Fruit fly (Drosophila melanogaster) whole organism, embryonic: ENCODE measurements around the gene BORCS6.

Source experiments
- Abd-B ChIP-seq: fragments of 200-800 bp; sonication (Bioruptor generic); optimal IDR thresholded peaks from 2 replicates; lab custom pipeline; 2018; ENCODE audit warnings: missing biosample characterization, mild to moderate bottlenecking, missing genetic modification characterization, moderate library complexity
- Awh ChIP-seq: fragments of 200-800 bp; sonication (Bioruptor generic); IDR thresholded peaks from 2 replicates; pipeline ENCODE4, ENCODE4 v1.3.6; 2022; ENCODE audit warnings: missing biosample characterization, missing genetic modification characterization
- BtbVII ChIP-seq: fragments of 200-800 bp; sonication (Bioruptor generic); optimal IDR thresholded peaks from 3 replicates; lab custom pipeline; 2017; ENCODE audit warnings: missing biosample characterization, mild to moderate bottlenecking, missing genetic modification characterization
- Bteb2 ChIP-seq: fragments of 200-800 bp; sonication (Bioruptor generic); optimal IDR thresholded peaks from 2 replicates; lab custom pipeline; 2016; ENCODE audit warnings: missing biosample characterization, missing genetic modification characterization
- CG10366 ChIP-seq: fragments of 200-800 bp; sonication (Bioruptor generic); IDR thresholded peaks from 2 replicates; pipeline ENCODE4 v1.3.6; 2022; ENCODE audit warnings: missing biosample characterization, missing genetic modification characterization
- CG10654 ChIP-seq: fragments of 200-800 bp; sonication (Bioruptor generic); optimal IDR thresholded peaks from 2 replicates; lab custom pipeline; 2016; ENCODE audit warnings: missing biosample characterization, missing genetic modification characterization
- CG11456 ChIP-seq: fragments of 200-800 bp; sonication (Bioruptor generic); IDR thresholded peaks from 3 replicates; pipeline ENCODE4 v1.3.6; 2022; ENCODE audit warnings: missing biosample characterization, missing genetic modification characterization
- CG14441 ChIP-seq: fragments of 200-800 bp; sonication (Bioruptor generic); IDR thresholded peaks from 2 replicates; pipeline ENCODE4 v1.3.6; 2022; ENCODE audit warnings: missing biosample characterization, missing genetic modification characterization
- CG15269 ChIP-seq: fragments of 200-800 bp; sonication (Bioruptor generic); optimal IDR thresholded peaks from 2 replicates; lab custom pipeline; 2018; ENCODE audit warnings: missing biosample characterization, mild to moderate bottlenecking, missing genetic modification characterization, moderate library complexity
- CG17385 ChIP-seq: fragments of 200-800 bp; sonication (Bioruptor generic); optimal IDR thresholded peaks from 3 replicates; lab custom pipeline; 2018; ENCODE audit warnings: missing biosample characterization, mild to moderate bottlenecking, missing genetic modification characterization
- CG2120 ChIP-seq: fragments of 200-800 bp; sonication (Bioruptor generic); optimal IDR thresholded peaks from 3 replicates; lab custom pipeline; 2016; ENCODE audit warnings: missing biosample characterization, missing genetic modification characterization
- CG32772 ChIP-seq: fragments of 200-800 bp; sonication (Bioruptor generic); IDR thresholded peaks from 2 replicates; pipeline ENCODE4 v1.3.6; 2022; ENCODE audit warnings: missing biosample characterization, missing genetic modification characterization
- CG3281 ChIP-seq: fragments of 200-800 bp; sonication (Bioruptor generic); optimal IDR thresholded peaks from 3 replicates; lab custom pipeline; 2017; ENCODE audit warnings: missing biosample characterization, mild to moderate bottlenecking, missing genetic modification characterization
- CG6765 ChIP-seq: fragments of 200-800 bp; sonication (Bioruptor generic); optimal IDR thresholded peaks from 3 replicates; lab custom pipeline; 2017; ENCODE audit warnings: missing biosample characterization, mild to moderate bottlenecking, missing genetic modification characterization
- CG6791 ChIP-seq: fragments of 200-800 bp; sonication (Bioruptor generic); IDR thresholded peaks from 3 replicates; pipeline ENCODE4 v1.3.6; 2022; ENCODE audit warnings: missing biosample characterization, missing genetic modification characterization; ENCODE audit not compliant: partially characterized antibody
- CG7786 ChIP-seq: fragments of 200-800 bp; sonication (Bioruptor generic); optimal IDR thresholded peaks from 2 replicates; lab custom pipeline; 2016; ENCODE audit warnings: missing biosample characterization, missing genetic modification characterization
- CG8359 ChIP-seq: fragments of 200-800 bp; sonication (Bioruptor generic); optimal IDR thresholded peaks from 2 replicates; lab custom pipeline; 2017; ENCODE audit warnings: missing biosample characterization, mild to moderate bottlenecking, missing genetic modification characterization, borderline replicate concordance
- CG8478 ChIP-seq: fragments of >200 bp; optimal IDR thresholded peaks from 2 replicates; lab custom pipeline; 2018
- CG8944 ChIP-seq: fragments of 200-800 bp; sonication (Bioruptor generic); optimal IDR thresholded peaks from 3 replicates; lab custom pipeline; 2016; ENCODE audit warnings: missing biosample characterization, missing genetic modification characterization
- CG9876 ChIP-seq: fragments of 200-800 bp; sonication (Bioruptor generic); optimal IDR thresholded peaks from 2 replicates; lab custom pipeline; 2016; ENCODE audit warnings: missing biosample characterization, missing genetic modification characterization
- CrebB ChIP-seq: fragments of 200-800 bp; sonication (Bioruptor generic); optimal IDR thresholded peaks from 3 replicates; lab custom pipeline; 2018; ENCODE audit warnings: missing biosample characterization, mild to moderate bottlenecking, missing genetic modification characterization
- Doc3 ChIP-seq: fragments of 200-800 bp; sonication (Bioruptor generic); IDR thresholded peaks from 3 replicates; pipeline ENCODE4 v1.3.6; 2022; ENCODE audit warnings: missing biosample characterization, missing genetic modification characterization; ENCODE audit not compliant: partially characterized antibody
- HHEX ChIP-seq: fragments of 200-800 bp; sonication (Bioruptor generic); optimal IDR thresholded peaks from 3 replicates; lab custom pipeline; 2017; ENCODE audit warnings: missing biosample characterization, mild to moderate bottlenecking, missing genetic modification characterization, missing genetic modification reagents
- Mes4 ChIP-seq: fragments of 200-800 bp; sonication (Bioruptor generic); optimal IDR thresholded peaks from 2 replicates; lab custom pipeline; 2016; ENCODE audit warnings: missing biosample characterization, missing genetic modification characterization
- Myb ChIP-seq: fragments of 200-800 bp; sonication (Bioruptor generic); optimal IDR thresholded peaks from 2 replicates; lab custom pipeline; 2016; ENCODE audit warnings: missing biosample characterization, missing genetic modification characterization
- Sin3A ChIP-seq: fragments of >200 bp; optimal IDR thresholded peaks from 2 replicates; lab custom pipeline; 2018
- Spps ChIP-seq: fragments of 200-800 bp; sonication (Bioruptor generic); optimal IDR thresholded peaks from 2 replicates; lab custom pipeline; 2018; ENCODE audit warnings: missing biosample characterization, mild to moderate bottlenecking, missing genetic modification characterization
- Sry-β ChIP-seq: fragments of 200-800 bp; sonication (Bioruptor generic); optimal IDR thresholded peaks from 2 replicates; lab custom pipeline; 2018; ENCODE audit warnings: missing biosample characterization, mild to moderate bottlenecking, missing genetic modification characterization, moderate library complexity
- Sry-δ ChIP-seq: fragments of 200-800 bp; sonication (Bioruptor generic); optimal IDR thresholded peaks from 2 replicates; lab custom pipeline; 2016; ENCODE audit warnings: missing biosample characterization, missing genetic modification characterization
- ash1 ChIP-seq: fragments of 200-800 bp; sonication (Bioruptor generic); optimal IDR thresholded peaks from 2 replicates; lab custom pipeline; 2018; ENCODE audit warnings: missing biosample characterization, mild to moderate bottlenecking, missing genetic modification characterization
- cato ChIP-seq: fragments of 200-800 bp; sonication (Bioruptor generic); optimal IDR thresholded peaks from 2 replicates; lab custom pipeline; 2016; ENCODE audit warnings: missing biosample characterization, missing genetic modification characterization, borderline replicate concordance
- ci ChIP-seq: fragments of 200-800 bp; sonication (Bioruptor generic); IDR thresholded peaks from 3 replicates; pipeline ENCODE4 v1.3.6; 2022; ENCODE audit warnings: missing biosample characterization, missing genetic modification characterization
- cwo ChIP-seq: fragments of 200-800 bp; sonication (Bioruptor generic); optimal IDR thresholded peaks from 3 replicates; lab custom pipeline; 2017; ENCODE audit warnings: missing biosample characterization, missing genetic modification characterization, mild to moderate bottlenecking, moderate library complexity, missing genetic modification reagents
- dysf ChIP-seq: fragments of 200-800 bp; sonication (Bioruptor generic); IDR thresholded peaks from 3 replicates; pipeline ENCODE4 v1.3.6; 2022; ENCODE audit warnings: missing biosample characterization, missing genetic modification characterization
- eyg ChIP-seq: fragments of 200-800 bp; sonication (Bioruptor generic); optimal IDR thresholded peaks from 3 replicates; lab custom pipeline; 2016; ENCODE audit warnings: missing biosample characterization, missing genetic modification characterization
- gem ChIP-seq: fragments of 200-800 bp; sonication (Bioruptor generic); optimal IDR thresholded peaks from 2 replicates; lab custom pipeline; 2019; ENCODE audit warnings: missing biosample characterization, mild to moderate bottlenecking, missing genetic modification characterization, moderate library complexity
- gsb-n ChIP-seq: fragments of 200-800 bp; sonication (Bioruptor generic); optimal IDR thresholded peaks from 3 replicates; lab custom pipeline; 2018; ENCODE audit warnings: missing biosample characterization, mild to moderate bottlenecking, missing genetic modification characterization
- nerfin-1 ChIP-seq: fragments of 200-800 bp; sonication (Bioruptor generic); optimal IDR thresholded peaks from 3 replicates; lab custom pipeline; 2019; ENCODE audit warnings: missing biosample characterization, mild to moderate bottlenecking, missing genetic modification characterization, moderate library complexity
- pan ChIP-seq, 4 experiments: fragments of >200 bp in 3 of 4; fragments of 200-800 bp in 1 of 4; sonication (Bioruptor generic) in 1 of 4; optimal IDR thresholded peaks in 3 of 4; IDR thresholded peaks in 1 of 4; 2 replicates each; pipeline versions ENCODE4 v1.3.6 to Lab custom; 2017 to 2022; ENCODE audit warnings: missing biosample characterization in 2 of 4, missing genetic modification characterization in 2 of 4, mixed read lengths in 1 of 4
- pho ChIP-seq: fragments of 200-800 bp; sonication (Bioruptor generic); optimal IDR thresholded peaks from 2 replicates; lab custom pipeline; 2016; ENCODE audit warnings: missing biosample characterization, missing genetic modification characterization
- phol ChIP-seq: fragments of 200-800 bp; sonication (Bioruptor generic); optimal IDR thresholded peaks from 3 replicates; lab custom pipeline; 2018; ENCODE audit warnings: missing biosample characterization, mild to moderate bottlenecking, missing genetic modification characterization, moderate library complexity
- ro ChIP-seq: fragments of 200-800 bp; sonication (Bioruptor generic); IDR thresholded peaks from 2 replicates; pipeline ENCODE4 v1.3.6; 2022; ENCODE audit warnings: missing biosample characterization, missing genetic modification characterization
- sens ChIP-seq: fragments of 200-800 bp; sonication (Bioruptor generic); peaks from one replicate; lab custom pipeline; 2016; ENCODE audit warnings: missing biosample characterization, missing genetic modification characterization
- slbo ChIP-seq: fragments of 200-800 bp; sonication (Bioruptor generic); IDR thresholded peaks from 2 replicates; pipeline ENCODE4 v1.3.6; 2022; ENCODE audit warnings: missing biosample characterization, missing genetic modification characterization
- slp2 ChIP-seq: fragments of 200-800 bp; sonication (Bioruptor generic); optimal IDR thresholded peaks from 2 replicates; lab custom pipeline; 2016; ENCODE audit warnings: missing biosample characterization, missing genetic modification characterization
- stwl ChIP-seq: fragments of 200-800 bp; sonication (Bioruptor generic); optimal IDR thresholded peaks from 3 replicates; lab custom pipeline; 2018; ENCODE audit warnings: missing biosample characterization, mild to moderate bottlenecking, missing genetic modification characterization, moderate library complexity
- toy ChIP-seq: fragments of 200-800 bp; sonication (Bioruptor generic); IDR thresholded peaks from 2 replicates; pipeline ENCODE4 v1.3.6; 2022; ENCODE audit warnings: missing biosample characterization, missing genetic modification characterization
- tup ChIP-seq: fragments of 200-800 bp; sonication (Bioruptor generic); optimal IDR thresholded peaks from 2 replicates; lab custom pipeline; 2016; ENCODE audit warnings: missing biosample characterization, mild to moderate bottlenecking, missing genetic modification characterization, moderate library complexity
- yki ChIP-seq: fragments of >200 bp; optimal IDR thresholded peaks from 3 replicates; lab custom pipeline; 2018
- zfh2 ChIP-seq: fragments of 200-800 bp; sonication (Bioruptor generic); optimal IDR thresholded peaks from 2 replicates; lab custom pipeline; 2016; ENCODE audit warnings: missing biosample characterization, missing genetic modification characterization

Gene BORCS6

dm6 chr3L:550082-550827, 9.6 kb downstream of the BORCS6 start:
- TF ChIP-seq ro, result no peak
- no peak for TF ChIP-seq Abd-B (GFP tag; lab: Kevin White, UChicago)
- peak; percentile 43 for TF ChIP-seq Sry-δ (GFP tag; lab: Kevin White, UChicago)
- no peak for TF ChIP-seq CG17385 (GFP tag; lab: Kevin White, UChicago)
- TF ChIP-seq tup, result no peak
- TF ChIP-seq CG8359 (GFP tag; lab: Kevin White, UChicago), result no peak
- no peak for TF ChIP-seq CG10366 (GFP tag; lab: Robert Waterston, UW)
- TF ChIP-seq CG7786, result no peak
- TF ChIP-seq Myb, result no peak
- peak; percentile 33; the same call in 1 of the 3 replicates for TF ChIP-seq CG6791
- TF ChIP-seq Sin3A (lab: Kevin White, UChicago), result no peak
- no peak for TF ChIP-seq CG8944 (GFP tag; lab: Kevin White, UChicago)
- TF ChIP-seq Awh (GFP tag; lab: Robert Waterston, UW), result no peak
- TF ChIP-seq pho (GFP tag; lab: Kevin White, UChicago), result no peak
- no peak for TF ChIP-seq nerfin-1
- no peak for TF ChIP-seq zfh2
- TF ChIP-seq CG15269 (tag; lab: Kevin White, UChicago), result no peak
- TF ChIP-seq ci (GFP tag; lab: Robert Waterston, UW), result 0 out of 3 replicates have a peak, but pooled peaks have one; percentile 42
- TF ChIP-seq slbo, result no peak
- TF ChIP-seq HHEX, result peak; percentile 18
- no peak for TF ChIP-seq phol (tag; lab: Kevin White, UChicago)
- TF ChIP-seq cato (GFP tag; lab: Kevin White, UChicago), result no peak
- TF ChIP-seq CG11456 (GFP tag; lab: Robert Waterston, UW), result 0 out of 3 replicates have a peak, but pooled peaks have one; percentile 28
- no peak for TF ChIP-seq CG14441 (GFP tag; lab: Robert Waterston, UW)
- no peak for TF ChIP-seq CG8478
- TF ChIP-seq CG10654 (GFP tag; lab: Kevin White, UChicago), result no peak
- TF ChIP-seq gem (tag; lab: Kevin White, UChicago), result no peak
- TF ChIP-seq CG32772 (GFP tag; lab: Robert Waterston, UW), result no peak
- no peak for TF ChIP-seq yki (lab: Kevin White, UChicago)
- no peak for TF ChIP-seq CG2120 (GFP tag; lab: Kevin White, UChicago)
- TF ChIP-seq CG6765 (GFP tag; lab: Kevin White, UChicago), result peak; percentile 23
- TF ChIP-seq BtbVII (GFP tag; lab: Kevin White, UChicago), result no peak
- TF ChIP-seq Mes4 (GFP tag; lab: Kevin White, UChicago), result no peak
- TF ChIP-seq eyg (GFP tag; lab: Kevin White, UChicago), result peak; percentile 19
- no peak for TF ChIP-seq ash1 (GFP tag; lab: Kevin White, UChicago)
- TF ChIP-seq Spps (tag; lab: Kevin White, UChicago), result no peak
- no peak for TF ChIP-seq toy (GFP tag; lab: Robert Waterston, UW)
- TF ChIP-seq CG3281, result no peak
- peak; percentile 64 for TF ChIP-seq Sry-β (GFP tag; lab: Kevin White, UChicago)
- peak; percentile 81 for TF ChIP-seq sens (GFP tag; lab: Kevin White, UChicago)
- TF ChIP-seq Bteb2, result no peak
- TF ChIP-seq pan (optimal IDR thresholded peaks at IDR 0.05; lab: Kevin White, UChicago), result no peak
- TF ChIP-seq pan (GFP tag; optimal IDR thresholded peaks at IDR 0.05 in 1 of 2, IDR thresholded peaks at IDR 0.05 in 1 of 2), result no peak
- TF ChIP-seq gsb-n, result no peak
- TF ChIP-seq cwo (GFP tag; lab: Kevin White, UChicago), result no peak
- peak; percentile 8 for TF ChIP-seq stwl (tag; lab: Kevin White, UChicago)
- TF ChIP-seq CrebB, result no peak
- TF ChIP-seq slp2, result no peak
- TF ChIP-seq dysf (GFP tag; lab: Robert Waterston, UW), result 0 out of 3 replicates have a peak, but pooled peaks have one; percentile 20
- no peak for TF ChIP-seq CG9876 (GFP tag; lab: Kevin White, UChicago)
- 0 out of 3 replicates have a peak, but pooled peaks have one; percentile 43 for TF ChIP-seq Doc3 (GFP tag; lab: Robert Waterston, UW)
